Worm (Caenorhabditis elegans): ENCODE measurements around the gene scl-3.

scl-3 gene

ce11 chrIV:13079119-13079518 is 19.7 kb downstream of the scl-3 start, which contains the start of gene C39E9.8:
TSS of gene C39E9.8 (plus strand) at chrIV:13079446.
- TF ChIP-seq K02D7.2 (tag; optimal IDR thresholded peaks at IDR 0.05) (no peak), C08G9.2 (tag; optimal IDR thresholded peaks at IDR 0.05) (no peak), sox-2 (GFP tag; IDR thresholded peaks at IDR 0.05) (no peak)

ce11 chrIV:13080185-13080584 is 20.8 kb downstream of the scl-3 start:
- no peak for TF ChIP-seq nhr-11 (tag; optimal IDR thresholded peaks at IDR 0.05)
- no peak for TF ChIP-seq mec-3 (tag; optimal IDR thresholded peaks at IDR 0.05; ENCODE audit: borderline replicate concordance)
- no peak for TF ChIP-seq K09A11.1 (tag; optimal IDR thresholded peaks at IDR 0.05; ENCODE audit: insufficient read depth)
- no peak for TF ChIP-seq nfya-1 (tag; optimal IDR thresholded peaks at IDR 0.05)
- TF ChIP-seq pros-1 (tag; optimal IDR thresholded peaks at IDR 0.05) = no peak
- TF ChIP-seq hlh-13 (GFP tag; optimal IDR thresholded peaks at IDR 0.05) = no peak
- no peak for TF ChIP-seq ceh-34 (tag; optimal IDR thresholded peaks at IDR 0.05)
- no peak for TF ChIP-seq eyg-1 (tag; optimal IDR thresholded peaks at IDR 0.05)
- TF ChIP-seq dve-1 (tag; optimal IDR thresholded peaks at IDR 0.05) = no peak
- TF ChIP-seq ceh-9 (tag; optimal IDR thresholded peaks at IDR 0.05) = no peak
- no peak for TF ChIP-seq sox-2 (GFP tag; IDR thresholded peaks at IDR 0.05)
- no peak for TF ChIP-seq pax-1 (tag; optimal IDR thresholded peaks at IDR 0.05)
- no peak for TF ChIP-seq sdc-2 (tag; optimal IDR thresholded peaks at IDR 0.05)
- no peak for TF ChIP-seq hlh-8 (tag; optimal IDR thresholded peaks at IDR 0.05)
- TF ChIP-seq ceh-48 (tag; optimal IDR thresholded peaks at IDR 0.05) = no peak
- TF ChIP-seq sox-4 (tag; optimal IDR thresholded peaks at IDR 0.05) = no peak
- TF ChIP-seq lim-6 (tag; optimal IDR thresholded peaks at IDR 0.05) = no peak
- TF ChIP-seq ceh-18 (tag; optimal IDR thresholded peaks at IDR 0.05) = no peak
- TF ChIP-seq fkh-6 (tag; optimal IDR thresholded peaks at IDR 0.05) = no peak

- TF ChIP-seq fkh-6 (tag; optimal IDR thresholded peaks at IDR 0.05) (no peak), ceh-18 (tag; optimal IDR thresholded peaks at IDR 0.05) (no peak), elt-2 (tag; optimal IDR thresholded peaks at IDR 0.05) (no peak), ceh-14 (tag; optimal IDR thresholded peaks at IDR 0.05) (no peak), elt-4 (tag; optimal IDR thresholded peaks at IDR 0.05) (no peak), ceh-31 (tag; optimal IDR thresholded peaks at IDR 0.05) (no peak), hlh-8 (tag; optimal IDR thresholded peaks at IDR 0.05) (no peak), ets-4 (tag; optimal IDR thresholded peaks at IDR 0.05) (no peak), tbx-2 (tag; optimal IDR thresholded peaks at IDR 0.05) (no peak), nfya-1 (tag; optimal IDR thresholded peaks at IDR 0.05) (no peak), C08G9.2 (tag; optimal IDR thresholded peaks at IDR 0.05) (no peak), fkh-10 (GFP tag; optimal IDR thresholded peaks at IDR 0.05) (no peak), che-1 (tag; optimal IDR thresholded peaks at IDR 0.05) (no peak), pros-1 (tag; optimal IDR thresholded peaks at IDR 0.05) (no peak), rnt-1 (tag; optimal IDR thresholded peaks at IDR 0.05) (no peak), ahr-1 (tag; optimal IDR thresholded peaks at IDR 0.05) (no peak), unc-42 (tag; optimal IDR thresholded peaks at IDR 0.05) (no peak)
These were observed 21.5 kb downstream of the scl-3 start for ce11 chrIV:13080861-13081260.

- TF ChIP-seq hlh-13 (GFP tag; optimal IDR thresholded peaks at IDR 0.05) (no peak), ceh-9 (tag; optimal IDR thresholded peaks at IDR 0.05) (no peak), ceh-48 (tag; optimal IDR thresholded peaks at IDR 0.05) (no peak), ceh-6 (GFP tag; optimal IDR thresholded peaks at IDR 0.05) (no peak), pag-3 (tag; optimal IDR thresholded peaks at IDR 0.05; ENCODE audit: borderline replicate concordance) (no peak), pros-1 (tag; optimal IDR thresholded peaks at IDR 0.05) (no peak)
These were observed 22.7 kb downstream of the scl-3 start for ce11 chrIV:13082106-13082505.
